Fruit fly (Drosophila melanogaster) whole organism, embryonic: Measurements from ENCODE around the gene St2.

ENCODE experiments used
- Ada2b ChIP-seq: fragments of 200-800 bp; sonication (Bioruptor generic); IDR thresholded peaks from 2 replicates; pipeline ENCODE4 v1.3.6; 2022; ENCODE audit warnings: missing biosample characterization, missing genetic modification characterization
- Bgb ChIP-seq: fragments of 200-800 bp; sonication (Bioruptor generic); IDR thresholded peaks from 2 replicates; pipeline ENCODE4 v1.3.6; 2022; ENCODE audit warnings: missing biosample characterization, missing genetic modification characterization; ENCODE audit not compliant: partially characterized antibody
- CG10267 ChIP-seq: fragments of 200-800 bp; sonication (Bioruptor generic); optimal IDR thresholded peaks from 2 replicates; lab custom pipeline; 2018; ENCODE audit warnings: missing biosample characterization, mild to moderate bottlenecking, missing genetic modification characterization, moderate library complexity
- CG11247 ChIP-seq: fragments of 200-800 bp; sonication (Bioruptor generic); IDR thresholded peaks from 2 replicates; pipeline ENCODE4 v1.3.6; 2022; ENCODE audit warnings: missing biosample characterization, missing genetic modification characterization
- CG11696 ChIP-seq: fragments of 200-800 bp; sonication (Bioruptor generic); IDR thresholded peaks from 2 replicates; pipeline ENCODE4 v1.3.6; 2022; ENCODE audit warnings: missing biosample characterization, missing genetic modification characterization
- CG12071 ChIP-seq: fragments of 200-800 bp; sonication (Bioruptor generic); optimal IDR thresholded peaks from 3 replicates; lab custom pipeline; 2018; ENCODE audit warnings: missing biosample characterization, mild to moderate bottlenecking, missing genetic modification characterization
- CG12104 ChIP-seq: fragments of 200-800 bp; sonication (Bioruptor generic); optimal IDR thresholded peaks from 3 replicates; lab custom pipeline; 2016; ENCODE audit warnings: missing biosample characterization, missing genetic modification characterization
- CG12219 ChIP-seq: fragments of 200-800 bp; sonication (Bioruptor generic); optimal IDR thresholded peaks from 3 replicates; lab custom pipeline; 2018; ENCODE audit warnings: missing biosample characterization, mild to moderate bottlenecking, missing genetic modification characterization
- CG12942 ChIP-seq: fragments of 200-800 bp; sonication (Bioruptor generic); optimal IDR thresholded peaks from 3 replicates; lab custom pipeline; 2016; ENCODE audit warnings: missing biosample characterization, missing genetic modification characterization
- CG13894 ChIP-seq: fragments of 200-800 bp; sonication (Bioruptor generic); optimal IDR thresholded peaks from 3 replicates; lab custom pipeline; 2018; ENCODE audit warnings: missing biosample characterization, mild to moderate bottlenecking, missing genetic modification characterization, moderate library complexity
- CG14860 ChIP-seq: fragments of 200-800 bp; sonication (Bioruptor generic); IDR thresholded peaks from 3 replicates; pipeline ENCODE4 v1.3.6; 2022; ENCODE audit warnings: missing biosample characterization, missing genetic modification characterization; ENCODE audit not compliant: partially characterized antibody
- CG15269 ChIP-seq: fragments of 200-800 bp; sonication (Bioruptor generic); optimal IDR thresholded peaks from 2 replicates; lab custom pipeline; 2018; ENCODE audit warnings: missing biosample characterization, mild to moderate bottlenecking, missing genetic modification characterization, moderate library complexity
- CG15601 ChIP-seq: fragments of 200-800 bp; sonication (Bioruptor generic); optimal IDR thresholded peaks from 3 replicates; lab custom pipeline; 2019; ENCODE audit warnings: missing biosample characterization, mild to moderate bottlenecking, missing genetic modification characterization, moderate library complexity
- CG1602 ChIP-seq: fragments of 200-800 bp; sonication (Bioruptor generic); optimal IDR thresholded peaks from 3 replicates; lab custom pipeline; 2016; ENCODE audit warnings: missing biosample characterization, missing genetic modification characterization
- CG1647 ChIP-seq: fragments of 200-800 bp; sonication (Bioruptor generic); optimal IDR thresholded peaks from 3 replicates; lab custom pipeline; 2016; ENCODE audit warnings: missing biosample characterization, missing genetic modification characterization
- CG18262 ChIP-seq: fragments of 200-800 bp; optimal IDR thresholded peaks from 3 replicates; lab custom pipeline; 2019; ENCODE audit warnings: missing biosample characterization, mild to moderate bottlenecking, missing genetic modification characterization, moderate library complexity
- CG2199 ChIP-seq: fragments of 200-800 bp; sonication (Bioruptor generic); IDR thresholded peaks from 3 replicates; pipeline ENCODE4 v1.3.6; 2022; ENCODE audit warnings: missing biosample characterization, missing genetic modification characterization
- CG31365 ChIP-seq: fragments of 200-800 bp; sonication (Bioruptor generic); optimal IDR thresholded peaks from 2 replicates; lab custom pipeline; 2018; ENCODE audit warnings: missing biosample characterization, mild to moderate bottlenecking, missing genetic modification characterization
- CG3726 ChIP-seq: fragments of 200-800 bp; sonication (Bioruptor generic); IDR thresholded peaks from 3 replicates; pipeline ENCODE4, ENCODE4 v1.3.6; 2022; ENCODE audit warnings: missing biosample characterization, missing genetic modification characterization
- CG4617 ChIP-seq: fragments of 200-800 bp; sonication (Bioruptor generic); optimal IDR thresholded peaks from 3 replicates; lab custom pipeline; 2016; ENCODE audit warnings: missing biosample characterization, missing genetic modification characterization, borderline replicate concordance
- CG4730 ChIP-seq: fragments of 200-800 bp; sonication (Bioruptor generic); IDR thresholded peaks from 2 replicates; pipeline ENCODE4 v1.3.6; 2022; ENCODE audit warnings: missing biosample characterization, missing genetic modification characterization
- CG6272 ChIP-seq: fragments of 200-800 bp; sonication (Bioruptor generic); IDR thresholded peaks from 2 replicates; pipeline ENCODE4 v1.3.6; 2022; ENCODE audit warnings: missing biosample characterization, missing genetic modification characterization
- CG8388 ChIP-seq: fragments of 200-800 bp; sonication (Bioruptor generic); optimal IDR thresholded peaks from 2 replicates; lab custom pipeline; 2019; ENCODE audit warnings: missing biosample characterization, mild to moderate bottlenecking, missing genetic modification characterization, moderate library complexity
- CG8924 ChIP-seq: fragments of 200-800 bp; optimal IDR thresholded peaks from 3 replicates; lab custom pipeline; 2019; ENCODE audit warnings: missing biosample characterization, mild to moderate bottlenecking, missing genetic modification characterization, moderate library complexity
- HLH4C ChIP-seq: fragments of 200-800 bp; sonication (Bioruptor generic); IDR thresholded peaks from 3 replicates; pipeline ENCODE4 v1.3.6; 2022; ENCODE audit warnings: missing biosample characterization, missing genetic modification characterization; ENCODE audit not compliant: partially characterized antibody
- MBD-R2 ChIP-seq: fragments of 200-800 bp; sonication (Bioruptor generic); IDR thresholded peaks from 2 replicates; pipeline ENCODE4 v1.3.6; 2022; ENCODE audit warnings: missing biosample characterization, missing genetic modification characterization
- MESR4 ChIP-seq: fragments of 200-800 bp; sonication (Bioruptor generic); optimal IDR thresholded peaks from 2 replicates; lab custom pipeline; 2018; ENCODE audit warnings: missing biosample characterization, mild to moderate bottlenecking, missing genetic modification characterization, moderate library complexity
- Meics ChIP-seq: fragments of 200-800 bp; sonication (Bioruptor generic); optimal IDR thresholded peaks from 2 replicates; lab custom pipeline; 2017; ENCODE audit warnings: missing biosample characterization, mild to moderate bottlenecking, missing genetic modification characterization
- NC2β ChIP-seq: fragments of 200-800 bp; sonication (Bioruptor generic); optimal IDR thresholded peaks from 2 replicates; lab custom pipeline; 2016; ENCODE audit warnings: missing biosample characterization, missing genetic modification characterization
- NFAT ChIP-seq: fragments of 200-800 bp; sonication (Bioruptor generic); IDR thresholded peaks from 2 replicates; pipeline ENCODE4 v1.3.6; 2022; ENCODE audit warnings: missing biosample characterization, missing genetic modification characterization
- Sry-β ChIP-seq: fragments of 200-800 bp; sonication (Bioruptor generic); optimal IDR thresholded peaks from 2 replicates; lab custom pipeline; 2018; ENCODE audit warnings: missing biosample characterization, mild to moderate bottlenecking, missing genetic modification characterization, moderate library complexity
- ara ChIP-seq: fragments of 200-800 bp; sonication (Bioruptor generic); IDR thresholded peaks from 2 replicates; pipeline ENCODE4 v1.3.6; 2022; ENCODE audit warnings: missing biosample characterization, missing genetic modification characterization
- chinmo ChIP-seq: fragments of 200-800 bp; sonication (Bioruptor generic); IDR thresholded peaks from 4 replicates; pipeline ENCODE4 v1.3.6; 2022; ENCODE audit warnings: missing biosample characterization, missing genetic modification characterization; ENCODE audit not compliant: partially characterized antibody
- dimm ChIP-seq: fragments of 200-800 bp; sonication (Bioruptor generic); IDR thresholded peaks from 2 replicates; pipeline ENCODE4 v1.3.6; 2022; ENCODE audit warnings: missing biosample characterization, missing genetic modification characterization
- dpn ChIP-seq, 2 experiments: fragments of 200-800 bp; sonication (Bioruptor generic); optimal IDR thresholded peaks; 3 replicates each; lab custom pipeline; 2016; ENCODE audit warnings: missing biosample characterization in 2 of 2, missing genetic modification characterization in 2 of 2
- ewg ChIP-seq: fragments of 200-800 bp; sonication (Bioruptor generic); optimal IDR thresholded peaks from 3 replicates; lab custom pipeline; 2017; ENCODE audit warnings: mild to moderate bottlenecking, missing biosample characterization, missing genetic modification reagents, missing genetic modification characterization
- fu2 ChIP-seq: fragments of 200-800 bp; sonication (Bioruptor generic); optimal IDR thresholded peaks from 2 replicates; lab custom pipeline; 2016; ENCODE audit warnings: missing biosample characterization, missing genetic modification characterization
- grau ChIP-seq: fragments of 200-800 bp; optimal IDR thresholded peaks from 3 replicates; lab custom pipeline; 2019; ENCODE audit warnings: missing biosample characterization, mild to moderate bottlenecking, missing genetic modification characterization, moderate library complexity
- grn ChIP-seq: fragments of 200-800 bp; sonication (Bioruptor generic); optimal IDR thresholded peaks from 3 replicates; lab custom pipeline; 2017; ENCODE audit warnings: missing biosample characterization, missing genetic modification characterization
- h ChIP-seq: fragments of >200 bp; optimal IDR thresholded peaks from 2 replicates; lab custom pipeline; 2017
- ham ChIP-seq: fragments of 200-800 bp; sonication (Bioruptor generic); IDR thresholded peaks from 2 replicates; pipeline ENCODE4 v1.3.6; 2022; ENCODE audit warnings: missing biosample characterization, missing genetic modification characterization
- hb ChIP-seq: fragments of 200-800 bp; sonication (Bioruptor generic); IDR thresholded peaks from 3 replicates; pipeline ENCODE4 v1.3.6; 2022; ENCODE audit warnings: missing biosample characterization, missing genetic modification characterization; ENCODE audit not compliant: partially characterized antibody
- hbn ChIP-seq: fragments of 200-800 bp; sonication (Bioruptor generic); IDR thresholded peaks from 2 replicates; pipeline ENCODE4 v1.3.6; 2022; ENCODE audit warnings: missing biosample characterization, missing genetic modification characterization; ENCODE audit not compliant: partially characterized antibody
- nau ChIP-seq: fragments of 200-800 bp; sonication (Bioruptor generic); optimal IDR thresholded peaks from 3 replicates; lab custom pipeline; 2017; ENCODE audit warnings: missing biosample characterization, mild to moderate bottlenecking, missing genetic modification characterization, missing genetic modification reagents
- odd ChIP-seq: fragments of 200-800 bp; sonication (Bioruptor generic); optimal IDR thresholded peaks from 2 replicates; lab custom pipeline; 2017; ENCODE audit warnings: missing biosample characterization, mild to moderate bottlenecking, missing genetic modification characterization
- pum ChIP-seq: fragments of 200-800 bp; sonication (Bioruptor generic); optimal IDR thresholded peaks from 2 replicates; lab custom pipeline; 2016; ENCODE audit warnings: missing biosample characterization, missing genetic modification characterization
- slp2 ChIP-seq: fragments of 200-800 bp; sonication (Bioruptor generic); optimal IDR thresholded peaks from 2 replicates; lab custom pipeline; 2016; ENCODE audit warnings: missing biosample characterization, missing genetic modification characterization
- unc-4 ChIP-seq: fragments of 200-800 bp; sonication (Bioruptor generic); IDR thresholded peaks from 2 replicates; pipeline ENCODE4 v1.3.6; 2022; ENCODE audit warnings: missing biosample characterization, missing genetic modification characterization; ENCODE audit not compliant: partially characterized antibody
- vfl ChIP-seq: fragments of 200-800 bp; sonication (Bioruptor generic); optimal IDR thresholded peaks from 2 replicates; lab custom pipeline; 2016; ENCODE audit warnings: missing biosample characterization, missing genetic modification characterization
- vnd ChIP-seq: fragments of 200-800 bp; sonication (Bioruptor generic); IDR thresholded peaks from 3 replicates; pipeline ENCODE4 v1.3.6; 2022; ENCODE audit warnings: missing biosample characterization, missing genetic modification characterization; ENCODE audit not compliant: partially characterized antibody
- wdn ChIP-seq: fragments of 200-800 bp; sonication (Bioruptor generic); IDR thresholded peaks from 2 replicates; pipeline ENCODE4 v1.3.6; 2022; ENCODE audit warnings: missing biosample characterization, missing genetic modification characterization

The St2 gene

DNA sequence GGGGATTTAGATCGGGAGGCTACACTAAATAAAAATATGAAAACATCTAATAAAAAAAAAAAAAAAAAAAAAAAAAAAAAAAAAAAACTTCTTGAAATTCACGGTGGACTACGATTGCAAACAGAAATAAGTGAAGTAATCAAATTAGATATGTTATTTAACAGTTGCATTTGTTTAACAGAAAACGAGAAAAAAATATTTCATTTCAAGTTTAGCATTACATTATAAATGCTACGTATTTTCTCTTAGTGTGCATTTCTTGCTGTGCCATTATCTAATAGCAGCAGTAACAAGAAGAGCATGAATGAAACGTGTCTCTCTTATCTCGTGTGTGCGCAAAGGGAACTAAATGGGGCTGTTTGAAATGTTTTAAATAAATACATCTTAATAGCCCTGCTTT, 26.8 kb upstream of the St2 start (continued):
- no peak for TF ChIP-seq nau (GFP tag; lab: Kevin White, UChicago)
- TF ChIP-seq grau (tag; lab: Kevin White, UChicago): peak; percentile 81
- peak; percentile 46; the same call in 1 of the 2 replicates for TF ChIP-seq wdn (GFP tag; lab: Robert Waterston, UW)
- TF ChIP-seq ara: peak; percentile 69
- no peak for TF ChIP-seq chinmo
- TF ChIP-seq h (lab: Kevin White, UChicago): no peak
- TF ChIP-seq CG8924: peak; percentile 85
- peak; percentile 52 for TF ChIP-seq CG6272 (GFP tag; lab: Robert Waterston, UW)
- TF ChIP-seq NC2β (GFP tag; lab: Kevin White, UChicago): no peak
- TF ChIP-seq Sry-β (GFP tag; lab: Kevin White, UChicago): no peak
- no peak for TF ChIP-seq odd (GFP tag; lab: Kevin White, UChicago)
- TF ChIP-seq vnd (GFP tag; lab: Robert Waterston, UW): no peak
- peak; percentile 69 for TF ChIP-seq CG8388 (GFP tag; lab: Kevin White, UChicago)
- no peak for TF ChIP-seq CG12071
- TF ChIP-seq CG15269 (tag; lab: Kevin White, UChicago): peak; percentile 70
- peak; percentile 51 for TF ChIP-seq Ada2b
- TF ChIP-seq Meics (GFP tag; lab: Kevin White, UChicago): peak; percentile 63
- no peak for TF ChIP-seq CG1647 (GFP tag; lab: Kevin White, UChicago)
- no peak for TF ChIP-seq CG3726 (GFP tag; lab: Robert Waterston, UW)
- TF ChIP-seq ham (GFP tag; lab: Robert Waterston, UW): no peak
- TF ChIP-seq vfl (GFP tag; lab: Kevin White, UChicago): no peak
- TF ChIP-seq CG1602 (GFP tag; lab: Kevin White, UChicago): peak; percentile 70
- TF ChIP-seq CG2199 (GFP tag; lab: Robert Waterston, UW): no peak
- TF ChIP-seq CG31365 (tag; lab: Kevin White, UChicago): no peak
- TF ChIP-seq pum: peak; percentile 62
- TF ChIP-seq dimm (GFP tag; lab: Robert Waterston, UW): no peak
- TF ChIP-seq NFAT (GFP tag; lab: Robert Waterston, UW): no peak
- peak; percentile 45; the same call in 1 of the 2 replicates for TF ChIP-seq CG4730 (GFP tag; lab: Robert Waterston, UW)
- TF ChIP-seq CG11247: no peak
- TF ChIP-seq ewg (GFP tag; lab: Kevin White, UChicago): peak; percentile 46
- peak; percentile 57 for TF ChIP-seq slp2 (GFP tag; lab: Kevin White, UChicago)
- TF ChIP-seq CG4617 (GFP tag; lab: Kevin White, UChicago): peak; percentile 24
- TF ChIP-seq CG15601 (tag; lab: Kevin White, UChicago): peak; percentile 44
- TF ChIP-seq Bgb: no peak
- TF ChIP-seq grn (GFP tag; lab: Kevin White, UChicago): no peak
- TF ChIP-seq unc-4 (GFP tag; lab: Robert Waterston, UW): no peak
- TF ChIP-seq HLH4C (GFP tag; lab: Robert Waterston, UW): no peak
- TF ChIP-seq CG12942 (GFP tag; lab: Kevin White, UChicago): peak; percentile 57
- TF ChIP-seq dpn (GFP tag; optimal IDR thresholded peaks at IDR 0.05; lab: Kevin White, UChicago): peak; percentile 41 to 64
- TF ChIP-seq CG14860 (GFP tag; lab: Robert Waterston, UW): no peak
- TF ChIP-seq MBD-R2 (GFP tag; lab: Robert Waterston, UW): no peak
- TF ChIP-seq CG12219 (GFP tag; lab: Kevin White, UChicago): no peak
- TF ChIP-seq CG12104 (GFP tag; lab: Kevin White, UChicago): peak; percentile 65
- TF ChIP-seq CG18262: peak; percentile 86
- TF ChIP-seq hbn (GFP tag; lab: Robert Waterston, UW): no peak
- peak; percentile 42 for TF ChIP-seq fu2 (GFP tag; lab: Kevin White, UChicago)
- 0 out of 2 replicates have a peak, but pooled peaks have one; percentile 14 for TF ChIP-seq CG11696 (GFP tag; lab: Robert Waterston, UW)
- no peak for TF ChIP-seq MESR4 (GFP tag; lab: Kevin White, UChicago)
- TF ChIP-seq CG10267: peak; percentile 20
- no peak for TF ChIP-seq hb
- TF ChIP-seq CG13894 (tag; lab: Kevin White, UChicago): no peak
